Worm (Caenorhabditis elegans) whole organism, L4 larva: ENCODE results near the gene dsh-2.

ENCODE experiments used
- F44E2.7 ChIP-seq: fragments of 200-800 bp; sonication (Bioruptor generic); IDR thresholded peaks from 2 replicates; pipeline ENCODE4 v2.1.2; 2022; ENCODE audit warnings: missing genetic modification characterization, missing compliant biosample characterization
- T20F7.1 ChIP-seq: fragments of 200-800 bp; sonication (Bioruptor generic); optimal IDR thresholded peaks from 2 replicates; lab custom pipeline; 2018; ENCODE audit warnings: mild to moderate bottlenecking, missing genetic modification characterization, missing compliant biosample characterization
- Y105C5A.15 ChIP-seq: fragments of 200-800 bp; sonication (Bioruptor generic); IDR thresholded peaks from 2 replicates; pipeline ENCODE4 v1.3.6; 2022; ENCODE audit warnings: missing genetic modification characterization, missing compliant biosample characterization
- ZK546.5 ChIP-seq, 2 experiments: sonication (generic microtip); optimal IDR thresholded peaks; 2 replicates each; lab custom pipeline; 2017; ENCODE audit warnings: missing biosample characterization in 2 of 2, missing genetic modification characterization in 2 of 2
- aha-1 ChIP-seq: fragments of 150-350 bp; peaks from one replicate; lab custom pipeline; 2014; ENCODE audit warnings: missing biosample characterization, missing genetic modification characterization
- arid-1 ChIP-seq: fragments of 200-800 bp; sonication (Bioruptor generic); conservative IDR thresholded peaks from 2 replicates; pipeline ENCODE4 v1.3.6; 2022; ENCODE audit warnings: missing genetic modification reagents, missing genetic modification characterization, missing compliant biosample characterization
- attf-4 ChIP-seq: sonication (generic microtip); optimal IDR thresholded peaks from 3 replicates; lab custom pipeline; 2017; ENCODE audit warnings: missing biosample characterization, missing genetic modification characterization
- ceh-20 ChIP-seq: fragments of 200-800 bp; sonication (Bioruptor generic); IDR thresholded peaks from 2 replicates; pipeline ENCODE4 v1.3.6; 2022; ENCODE audit warnings: missing genetic modification reagents, missing genetic modification characterization, missing compliant biosample characterization
- ceh-62 ChIP-seq: sonication (generic microtip); optimal IDR thresholded peaks from 2 replicates; lab custom pipeline; 2017; ENCODE audit warnings: missing biosample characterization, missing genetic modification characterization
- ces-1 ChIP-seq: fragments of 150-350 bp; sonication (generic microtip); optimal IDR thresholded peaks from 4 replicates; lab custom pipeline; 2014; ENCODE audit warnings: missing biosample characterization, missing genetic modification reagents, missing genetic modification characterization
- ctbp-1 ChIP-seq: fragments of 200-800 bp; sonication (Bioruptor generic); IDR thresholded peaks from 2 replicates; pipeline ENCODE4 v1.3.6; 2022; ENCODE audit warnings: missing genetic modification reagents, missing genetic modification characterization, missing compliant biosample characterization
- dmd-6 ChIP-seq: fragments of 200-800 bp; sonication (Bioruptor generic); IDR thresholded peaks from 2 replicates; pipeline ENCODE4 v1.3.6; 2022; ENCODE audit warnings: missing genetic modification reagents, missing genetic modification characterization, missing compliant biosample characterization
- dmd-8 ChIP-seq: fragments of 200-800 bp; sonication (Bioruptor generic); IDR thresholded peaks from 2 replicates; pipeline ENCODE4 v1.3.6; 2022; ENCODE audit warnings: missing genetic modification characterization, missing compliant biosample characterization
- dmd-9 ChIP-seq: fragments of 200-800 bp; sonication (Bioruptor generic); IDR thresholded peaks from 2 replicates; pipeline ENCODE4 v1.3.6; 2022; ENCODE audit warnings: missing genetic modification reagents, missing genetic modification characterization, missing compliant biosample characterization
- duxl-1 ChIP-seq: sonication (generic microtip); optimal IDR thresholded peaks from 2 replicates; lab custom pipeline; 2016; ENCODE audit warnings: mild to moderate bottlenecking, missing genetic modification characterization, moderate library complexity, missing compliant biosample characterization; ENCODE audit not compliant: poor library complexity
- dve-1 ChIP-seq: sonication (generic microtip); optimal IDR thresholded peaks from 2 replicates; lab custom pipeline; 2017; ENCODE audit warnings: antibody characterized with exemption, mild to moderate bottlenecking, missing genetic modification characterization, missing compliant biosample characterization; ENCODE audit not compliant: insufficient read depth
- egl-43 ChIP-seq: fragments of 200-800 bp; sonication (Bioruptor generic); IDR thresholded peaks from 2 replicates; pipeline ENCODE4 v1.3.6; 2022; ENCODE audit warnings: missing genetic modification reagents, missing genetic modification characterization, missing compliant biosample characterization
- hif-1 ChIP-seq, 2 experiments: sonication (generic microtip); optimal IDR thresholded peaks; 2 replicates each; lab custom pipeline; 2016 to 2017; ENCODE audit warnings: missing compliant biosample characterization in 2 of 2, missing genetic modification characterization in 2 of 2, missing genetic modification reagents in 2 of 2, missing genotype in 2 of 2, mild to moderate bottlenecking in 1 of 2
- lin-13 ChIP-seq: fragments of 150-350 bp; optimal IDR thresholded peaks from 2 replicates; lab custom pipeline; 2014; ENCODE audit warnings: missing biosample characterization, missing genetic modification reagents, missing genetic modification characterization
- lir-3 ChIP-seq: sonication (generic microtip); optimal IDR thresholded peaks from 2 replicates; lab custom pipeline; 2016; ENCODE audit warnings: mild to moderate bottlenecking, missing genetic modification characterization, missing compliant biosample characterization
- lsy-2 ChIP-seq, 2 experiments: fragments of 150-350 bp in 1 of 2; sonication (generic microtip) in 1 of 2; optimal IDR thresholded peaks; 2 replicates each; lab custom pipeline; 2014 to 2017; ENCODE audit warnings: missing biosample characterization in 2 of 2, missing genetic modification characterization in 2 of 2
- mxl-3 ChIP-seq: fragments of 200-800 bp; sonication (Bioruptor generic); optimal IDR thresholded peaks from 2 replicates; lab custom pipeline; 2018; ENCODE audit warnings: mild to moderate bottlenecking, missing genetic modification characterization, missing compliant biosample characterization
- nhr-111 ChIP-seq: fragments of 200-800 bp; sonication (Bioruptor generic); optimal IDR thresholded peaks from 2 replicates; lab custom pipeline; 2018; ENCODE audit warnings: mild to moderate bottlenecking, missing genetic modification characterization, missing compliant biosample characterization
- nhr-25 ChIP-seq: sonication (generic microtip); optimal IDR thresholded peaks from 2 replicates; lab custom pipeline; 2017; ENCODE audit warnings: missing genetic modification characterization, mild to moderate bottlenecking, missing compliant biosample characterization, antibody characterized with exemption, moderate library complexity, borderline replicate concordance; ENCODE audit not compliant: insufficient read depth
- nhr-28 ChIP-seq: fragments of 150-350 bp; optimal IDR thresholded peaks from 2 replicates; lab custom pipeline; 2014; ENCODE audit warnings: missing biosample characterization, missing genetic modification characterization
- nhr-48 ChIP-seq: sonication (generic microtip); optimal IDR thresholded peaks from 2 replicates; lab custom pipeline; 2016; ENCODE audit warnings: mild to moderate bottlenecking, missing genetic modification characterization, missing compliant biosample characterization
- nhr-76 ChIP-seq: fragments of 150-350 bp; optimal IDR thresholded peaks from 2 replicates; lab custom pipeline; 2014; ENCODE audit warnings: missing biosample characterization, missing genetic modification characterization
- php-3 ChIP-seq: fragments of 200-800 bp; sonication (Bioruptor generic); IDR thresholded peaks from 2 replicates; pipeline ENCODE4 v1.3.6; 2022; ENCODE audit warnings: missing genetic modification reagents, missing genetic modification characterization, missing compliant biosample characterization
- set-16 ChIP-seq: fragments of 200-800 bp; sonication (Bioruptor generic); IDR thresholded peaks from 2 replicates; pipeline ENCODE4 v1.3.6; 2022; ENCODE audit warnings: missing genetic modification reagents, missing genetic modification characterization, missing compliant biosample characterization
- snpc-1.2 ChIP-seq: fragments of 200-800 bp; sonication (Bioruptor generic); IDR thresholded peaks from 2 replicates; pipeline ENCODE4 v1.3.6; 2022; ENCODE audit warnings: missing genetic modification reagents, missing genetic modification characterization, missing compliant biosample characterization
- tag-97 ChIP-seq: fragments of 200-800 bp; sonication (Bioruptor generic); IDR thresholded peaks from 2 replicates; pipeline ENCODE4 v1.3.6; 2022; ENCODE audit warnings: missing genetic modification characterization, missing compliant biosample characterization
- tra-1 ChIP-seq: fragments of 200-800 bp; sonication (Bioruptor generic); IDR thresholded peaks from 2 replicates; pipeline ENCODE4 v1.3.6; 2022; ENCODE audit warnings: missing genetic modification reagents, missing genetic modification characterization, missing compliant biosample characterization
- unc-62 ChIP-seq, 3 experiments: fragments of 150-350 bp in 1 of 3; sonication (generic microtip); optimal IDR thresholded peaks in 2 of 3; peaks in 1 of 3; 1 replicate in 1 of 3; 2 replicates in 2 of 3; lab custom pipeline; 2014 to 2017; ENCODE audit warnings: missing biosample characterization in 3 of 3, missing genetic modification characterization in 3 of 3, missing genetic modification reagents in 3 of 3, missing genotype in 1 of 3
- zfp-2 ChIP-seq: sonication (generic microtip); optimal IDR thresholded peaks from 2 replicates; lab custom pipeline; 2016; ENCODE audit warnings: mild to moderate bottlenecking, missing genetic modification characterization, missing compliant biosample characterization
- zfp-3 ChIP-seq: fragments of 200-800 bp; sonication (Bioruptor generic); conservative IDR thresholded peaks from 2 replicates; pipeline ENCODE4 v1.3.6; 2022; ENCODE audit warnings: missing genetic modification reagents, missing genetic modification characterization, missing compliant biosample characterization
- zip-11 ChIP-seq: fragments of 200-800 bp; sonication (Bioruptor generic); IDR thresholded peaks from 2 replicates; pipeline ENCODE4 v1.3.6; 2022; ENCODE audit warnings: missing genetic modification characterization, missing compliant biosample characterization

The dsh-2 gene

DNA sequence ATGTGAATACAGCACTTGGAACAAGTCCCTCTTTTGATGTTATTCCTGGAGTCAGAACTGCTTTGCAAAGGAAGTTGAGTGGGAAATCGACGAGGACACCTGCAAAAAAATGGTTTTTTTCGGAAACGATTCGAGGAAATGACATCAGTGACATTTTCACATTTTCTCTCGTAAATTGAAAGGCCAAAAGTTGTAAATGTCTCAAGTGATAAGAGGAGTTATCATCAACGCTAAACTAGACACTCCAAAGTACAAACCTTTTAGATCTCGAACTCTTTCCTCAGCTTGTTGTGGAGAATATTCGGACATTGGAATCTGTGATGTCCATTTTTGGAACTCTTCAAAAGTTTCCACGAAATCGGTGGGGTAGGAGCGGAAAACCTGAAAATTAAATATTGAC, 3.3 kb upstream of the dsh-2 start:
- TF ChIP-seq snpc-1.2 (GFP tag; lab: Robert Waterston, UW) (no peak), nhr-28 (tag; lab: Kevin White, UChicago) (peak; percentile 39), mxl-3 (GFP tag; lab: Kevin White, UChicago) (no peak), arid-1 (GFP tag; lab: Robert Waterston, UW) (no peak), Y105C5A.15 (no peak), dmd-6 (GFP tag; lab: Robert Waterston, UW) (peak; percentile 25; the same call in 1 of the 2 replicates)

DNA sequence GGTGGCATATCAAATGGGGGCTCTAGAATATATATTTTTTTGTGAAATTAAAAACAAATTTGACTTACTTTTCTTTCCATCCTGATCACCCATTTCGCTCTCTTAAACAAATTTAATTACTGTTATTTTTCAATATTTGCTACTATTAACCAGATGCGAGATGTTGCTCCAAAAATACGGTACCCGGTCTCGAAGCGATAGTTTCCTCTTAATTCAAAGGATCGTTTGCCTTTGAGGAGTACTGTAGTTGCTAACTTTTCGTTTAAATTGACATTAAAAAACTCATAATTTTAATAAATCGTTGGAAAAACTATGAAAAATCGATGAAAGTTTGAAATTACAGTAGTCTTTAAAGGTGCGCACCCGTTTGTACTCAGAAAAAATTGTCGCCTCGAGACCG, 2.4 kb upstream of the dsh-2 start, which contains the start of gene C04G6.4:
Gene C04G6.4, minus strand, starts transcription at position 101 of the 400 bp plus-strand sequence.
- TF ChIP-seq T20F7.1 (GFP tag; lab: Kevin White, UChicago): no peak
- no peak for TF ChIP-seq zfp-3 (GFP tag; lab: Robert Waterston, UW)
- TF ChIP-seq lsy-2 (tag; optimal IDR thresholded peaks at IDR 0.05; lab: Kevin White, UChicago): no peak
- TF ChIP-seq ceh-62 (tag; lab: Kevin White, UChicago): no peak
- no peak for TF ChIP-seq arid-1 (GFP tag; lab: Robert Waterston, UW)
- no peak for TF ChIP-seq ZK546.5 (tag; optimal IDR thresholded peaks at IDR 0.05; lab: Kevin White, UChicago)
- TF ChIP-seq dve-1 (tag; lab: Kevin White, UChicago): no peak
- no peak for TF ChIP-seq nhr-76
- TF ChIP-seq ces-1: no peak
- no peak for TF ChIP-seq php-3 (GFP tag; lab: Robert Waterston, UW)
- TF ChIP-seq ctbp-1 (GFP tag; lab: Robert Waterston, UW): no peak
- TF ChIP-seq lir-3 (tag; lab: Kevin White, UChicago): no peak
- TF ChIP-seq F44E2.7 (GFP tag; lab: Robert Waterston, UW): no peak
- no peak for TF ChIP-seq hif-1 (tag; optimal IDR thresholded peaks at IDR 0.05; lab: Kevin White, UChicago)
- TF ChIP-seq nhr-48 (tag; lab: Kevin White, UChicago): no peak

DNA sequence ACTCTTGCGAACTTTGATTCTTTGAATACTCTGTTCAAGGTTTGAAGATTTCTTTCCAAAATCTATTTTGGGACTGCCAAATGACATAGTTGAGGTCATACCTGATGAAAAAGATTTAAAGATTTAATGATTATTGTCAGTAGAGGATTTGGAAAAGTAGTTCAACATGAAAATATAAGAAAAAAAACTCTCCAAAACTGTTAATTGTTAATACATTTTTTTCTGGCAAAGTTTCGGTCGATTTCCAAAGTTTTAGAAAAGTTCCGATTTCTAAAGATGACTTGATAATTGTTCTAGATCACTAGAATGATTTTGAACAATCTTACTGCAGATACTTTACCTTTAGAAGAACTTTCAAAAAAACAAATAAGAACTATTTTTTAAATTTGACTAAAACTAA, 9.7 kb downstream of the dsh-2 start, which contains the start of gene C27A2.7:
Gene C27A2.7, minus strand, starts transcription at position 101 of the 400 bp plus-strand sequence.
- no peak for TF ChIP-seq nhr-48 (tag; lab: Kevin White, UChicago)
- TF ChIP-seq duxl-1 (tag; lab: Kevin White, UChicago): no peak
- TF ChIP-seq unc-62 (GFP tag; optimal IDR thresholded peaks at IDR 0.05 in 1 of 2; lab: Kevin White, UChicago): no peak
- no peak for TF ChIP-seq unc-62 (tag; optimal IDR thresholded peaks at IDR 0.05; lab: Kevin White, UChicago)
- TF ChIP-seq nhr-111 (GFP tag; lab: Kevin White, UChicago): no peak
- TF ChIP-seq ceh-20 (GFP tag; lab: Robert Waterston, UW): no peak
- no peak for TF ChIP-seq tra-1 (GFP tag; lab: Robert Waterston, UW)

DNA sequence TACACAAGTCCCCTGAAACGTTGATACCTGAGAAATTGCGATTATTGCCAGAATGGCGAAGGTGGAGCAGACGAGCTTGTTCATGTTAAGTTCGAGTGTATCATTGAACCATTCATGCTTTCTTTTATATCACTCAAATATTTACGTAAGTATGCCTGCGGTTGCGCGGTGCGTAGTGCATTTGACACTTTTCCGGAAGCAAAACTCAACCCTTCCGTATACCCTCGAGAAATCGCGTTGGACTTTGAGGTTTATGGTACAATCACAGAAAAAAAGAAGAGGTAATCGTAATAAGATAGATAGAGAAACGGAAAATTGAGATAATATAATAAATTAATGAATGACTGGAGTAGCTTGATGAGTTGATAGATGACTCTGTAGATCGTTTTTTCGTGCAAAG, 11.4 kb downstream of the dsh-2 start, which contains the start of gene idpb-2:
Gene idpb-2, minus strand, starts transcription at position 101 of the 400 bp plus-strand sequence.
- TF ChIP-seq aha-1 (tag; lab: Kevin White, UChicago): peak; percentile 14
- no peak for TF ChIP-seq set-16 (GFP tag; lab: Robert Waterston, UW)

DNA sequence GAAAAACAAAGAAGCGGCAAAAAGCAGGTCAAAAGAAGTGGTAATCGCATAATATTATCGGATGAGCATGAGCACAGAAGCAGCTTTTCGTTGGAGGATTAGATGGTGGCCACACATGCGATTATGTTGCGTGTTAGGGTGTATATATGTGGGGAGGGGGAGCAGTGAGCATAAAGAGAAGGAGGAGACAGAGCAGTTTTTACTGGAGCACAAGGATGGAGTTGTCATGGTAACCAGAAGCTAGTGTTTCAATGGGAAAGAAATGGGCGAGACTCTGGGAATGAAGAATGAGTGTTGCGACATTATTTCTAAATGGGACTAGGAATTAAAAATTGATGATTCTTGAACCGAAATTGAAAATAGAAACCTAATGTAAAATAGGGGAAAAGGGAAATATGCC, 13.0 kb downstream of the dsh-2 start, which contains the start of gene C27A2.8:
Gene C27A2.8, minus strand, starts transcription at position 117 of the 400 bp plus-strand sequence.
- TF ChIP-seq zip-11 (no peak), nhr-48 (tag; lab: Kevin White, UChicago) (no peak), egl-43 (GFP tag; lab: Robert Waterston, UW) (no peak), attf-4 (no peak), zfp-2 (tag; lab: Kevin White, UChicago) (no peak), ceh-62 (tag; lab: Kevin White, UChicago) (no peak), nhr-76 (no peak), duxl-1 (tag; lab: Kevin White, UChicago) (no peak), dmd-8 (no peak), nhr-25 (tag; lab: Kevin White, UChicago) (no peak), aha-1 (tag; lab: Kevin White, UChicago) (no peak), zfp-3 (GFP tag; lab: Robert Waterston, UW) (no peak), tag-97 (GFP tag; lab: Robert Waterston, UW) (no peak), arid-1 (GFP tag; lab: Robert Waterston, UW) (no peak), dmd-9 (GFP tag; lab: Robert Waterston, UW) (no peak), ZK546.5 (tag; optimal IDR thresholded peaks at IDR 0.05; lab: Kevin White, UChicago) (no peak), set-16 (GFP tag; lab: Robert Waterston, UW) (no peak), lin-13 (GFP tag; lab: Kevin White, UChicago) (no peak)
- TF ChIP-seq, all 104 proteins: peak for 0
